Fruit fly (Drosophila melanogaster) whole organism, embryonic: ENCODE data around the gene Vlet.

Source experiments
- Adf1 ChIP-seq: fragments of 200-800 bp; sonication (Bioruptor generic); IDR thresholded peaks from 2 replicates; pipeline ENCODE4 v1.3.6; 2022; ENCODE audit warnings: missing biosample characterization, missing genetic modification characterization
- Aef1 ChIP-seq: fragments of 200-800 bp; sonication (Bioruptor generic); IDR thresholded peaks from 3 replicates; pipeline ENCODE4 v1.3.6; 2022; ENCODE audit warnings: missing biosample characterization, missing genetic modification characterization
- Asciz ChIP-seq: fragments of 200-800 bp; sonication (Bioruptor generic); optimal IDR thresholded peaks from 2 replicates; lab custom pipeline; 2017; ENCODE audit warnings: missing biosample characterization, mild to moderate bottlenecking, missing genetic modification characterization, missing genetic modification reagents
- B-H2 ChIP-seq: fragments of 200-800 bp; sonication (Bioruptor generic); optimal IDR thresholded peaks from 2 replicates; lab custom pipeline; 2018; ENCODE audit warnings: missing biosample characterization, mild to moderate bottlenecking, missing genetic modification characterization
- Bdp1 ChIP-seq: fragments of 200-800 bp; sonication (Bioruptor generic); optimal IDR thresholded peaks from 3 replicates; lab custom pipeline; 2016; ENCODE audit warnings: missing biosample characterization, missing genetic modification characterization
- CG12155 ChIP-seq: fragments of 200-800 bp; sonication (Bioruptor generic); optimal IDR thresholded peaks from 3 replicates; lab custom pipeline; 2016; ENCODE audit warnings: missing biosample characterization, missing genetic modification characterization
- CG12769 ChIP-seq: fragments of 200-800 bp; sonication (Bioruptor generic); optimal IDR thresholded peaks from 2 replicates; lab custom pipeline; 2019; ENCODE audit warnings: missing biosample characterization, mild to moderate bottlenecking, missing genetic modification characterization, moderate library complexity
- CG15073 ChIP-seq: fragments of 200-800 bp; sonication (Bioruptor generic); optimal IDR thresholded peaks from 2 replicates; lab custom pipeline; 2016; ENCODE audit warnings: missing biosample characterization, missing genetic modification characterization
- CG16863 ChIP-seq: fragments of 200-800 bp; sonication (Bioruptor generic); optimal IDR thresholded peaks from 3 replicates; lab custom pipeline; 2016; ENCODE audit warnings: missing biosample characterization, missing genetic modification characterization
- CG17361 ChIP-seq: fragments of 200-800 bp; sonication (Bioruptor generic); IDR thresholded peaks from 3 replicates; pipeline ENCODE4 v1.3.6; 2022; ENCODE audit warnings: missing biosample characterization, missing genetic modification characterization
- CG18599 ChIP-seq: fragments of 200-800 bp; sonication (Bioruptor generic); optimal IDR thresholded peaks from 3 replicates; lab custom pipeline; 2017; ENCODE audit warnings: missing biosample characterization, missing genetic modification characterization, mild to moderate bottlenecking, moderate library complexity, missing genetic modification reagents
- CG2678 ChIP-seq: fragments of 200-800 bp; sonication (Bioruptor generic); optimal IDR thresholded peaks from 3 replicates; lab custom pipeline; 2019; ENCODE audit warnings: missing biosample characterization, mild to moderate bottlenecking, missing genetic modification characterization, moderate library complexity
- CG30020 ChIP-seq: fragments of 200-800 bp; optimal IDR thresholded peaks from 2 replicates; lab custom pipeline; 2019; ENCODE audit warnings: missing biosample characterization, mild to moderate bottlenecking, missing genetic modification characterization, moderate library complexity
- CG30403 ChIP-seq: fragments of 200-800 bp; sonication (Bioruptor generic); optimal IDR thresholded peaks from 3 replicates; lab custom pipeline; 2016; ENCODE audit warnings: missing biosample characterization, missing genetic modification characterization
- CG30431 ChIP-seq: fragments of 200-800 bp; sonication (Bioruptor generic); optimal IDR thresholded peaks from 2 replicates; lab custom pipeline; 2017; ENCODE audit warnings: missing biosample characterization, missing genetic modification characterization
- CG3407 ChIP-seq: fragments of 200-800 bp; sonication (Bioruptor generic); optimal IDR thresholded peaks from 2 replicates; lab custom pipeline; 2018; ENCODE audit warnings: missing biosample characterization, mild to moderate bottlenecking, missing genetic modification characterization
- CG34224 ChIP-seq: fragments of 200-800 bp; sonication (Bioruptor generic); IDR thresholded peaks from 3 replicates; pipeline ENCODE4 v1.3.6; 2022; ENCODE audit warnings: missing biosample characterization, missing genetic modification characterization; ENCODE audit not compliant: partially characterized antibody
- CG4820 ChIP-seq: fragments of 200-800 bp; sonication (Bioruptor generic); optimal IDR thresholded peaks from 3 replicates; lab custom pipeline; 2016; ENCODE audit warnings: missing biosample characterization, missing genetic modification characterization
- CG6689 ChIP-seq: fragments of 200-800 bp; sonication (Bioruptor generic); IDR thresholded peaks from 2 replicates; pipeline ENCODE4 v1.3.6; 2022; ENCODE audit warnings: missing biosample characterization, missing genetic modification characterization
- CG7745 ChIP-seq: fragments of 200-800 bp; sonication (Bioruptor generic); optimal IDR thresholded peaks from 2 replicates; lab custom pipeline; 2018; ENCODE audit warnings: missing biosample characterization, mild to moderate bottlenecking, missing genetic modification characterization, moderate library complexity
- CG7786 ChIP-seq: fragments of 200-800 bp; sonication (Bioruptor generic); optimal IDR thresholded peaks from 2 replicates; lab custom pipeline; 2016; ENCODE audit warnings: missing biosample characterization, missing genetic modification characterization
- CG9797 ChIP-seq: fragments of 200-800 bp; sonication (Bioruptor generic); optimal IDR thresholded peaks from 3 replicates; lab custom pipeline; 2018; ENCODE audit warnings: missing biosample characterization, mild to moderate bottlenecking, missing genetic modification characterization
- Camta ChIP-seq: fragments of 200-800 bp; sonication (Bioruptor generic); optimal IDR thresholded peaks from 2 replicates; lab custom pipeline; 2016; ENCODE audit warnings: missing biosample characterization, missing genetic modification characterization
- Drgx ChIP-seq: fragments of 200-800 bp; sonication (Bioruptor generic); IDR thresholded peaks from 2 replicates; pipeline ENCODE4 v1.3.6; 2022; ENCODE audit warnings: missing biosample characterization, missing genetic modification characterization
- H2.0 ChIP-seq: fragments of 200-800 bp; sonication (Bioruptor generic); IDR thresholded peaks from 2 replicates; pipeline ENCODE4 v1.3.6; 2022; ENCODE audit warnings: missing biosample characterization, missing genetic modification characterization
- HLH3B ChIP-seq: fragments of 200-800 bp; sonication (Bioruptor generic); IDR thresholded peaks from 2 replicates; pipeline ENCODE4 v1.3.6; 2022; ENCODE audit warnings: missing biosample characterization, missing genetic modification characterization
- HLHmδ ChIP-seq: fragments of 200-800 bp; sonication (Bioruptor generic); optimal IDR thresholded peaks from 2 replicates; lab custom pipeline; 2018; ENCODE audit warnings: missing biosample characterization, mild to moderate bottlenecking, missing genetic modification characterization, moderate library complexity
- Hsf ChIP-seq: fragments of 200-800 bp; sonication (Bioruptor generic); optimal IDR thresholded peaks from 3 replicates; lab custom pipeline; 2016; ENCODE audit warnings: missing biosample characterization, missing genetic modification characterization
- Ptx1 ChIP-seq: fragments of 200-800 bp; sonication (Bioruptor generic); IDR thresholded peaks from 2 replicates; pipeline ENCODE4 v1.3.6; 2022; ENCODE audit warnings: missing biosample characterization, missing genetic modification characterization
- Rx ChIP-seq: fragments of 200-800 bp; sonication (Bioruptor generic); IDR thresholded peaks from 2 replicates; pipeline ENCODE4 v1.3.6; 2022; ENCODE audit warnings: missing biosample characterization, missing genetic modification characterization
- Sox102F ChIP-seq: fragments of 200-800 bp; sonication (Bioruptor generic); optimal IDR thresholded peaks from 2 replicates; lab custom pipeline; 2018; ENCODE audit warnings: missing biosample characterization, mild to moderate bottlenecking, missing genetic modification characterization, moderate library complexity
- Trl ChIP-seq, 3 experiments: fragments of >200 bp in 2 of 3; fragments of 200-800 bp in 1 of 3; sonication (Bioruptor generic) in 1 of 3; optimal IDR thresholded peaks; 2 replicates in 1 of 3; 3 replicates in 2 of 3; lab custom pipeline; 2016 to 2017; ENCODE audit warnings: missing biosample characterization in 1 of 3, missing genetic modification characterization in 1 of 3
- bab2 ChIP-seq: fragments of 200-800 bp; sonication (Bioruptor generic); optimal IDR thresholded peaks from 2 replicates; lab custom pipeline; 2016; ENCODE audit warnings: missing biosample characterization, missing genetic modification characterization
- br ChIP-seq: fragments of >200 bp; optimal IDR thresholded peaks from 2 replicates; lab custom pipeline; 2017
- cwo ChIP-seq: fragments of 200-800 bp; sonication (Bioruptor generic); optimal IDR thresholded peaks from 3 replicates; lab custom pipeline; 2017; ENCODE audit warnings: missing biosample characterization, missing genetic modification characterization, mild to moderate bottlenecking, moderate library complexity, missing genetic modification reagents
- dmrt99B ChIP-seq: fragments of 200-800 bp; sonication (Bioruptor generic); optimal IDR thresholded peaks from 2 replicates; lab custom pipeline; 2018; ENCODE audit warnings: missing biosample characterization, mild to moderate bottlenecking, missing genetic modification characterization, moderate library complexity
- eve ChIP-seq, 2 experiments: fragments of >200 bp; optimal IDR thresholded peaks; 2 replicates each; lab custom pipeline; 2017; ENCODE audit warnings: missing biosample characterization in 2 of 2, missing genetic modification characterization in 2 of 2
- ewg ChIP-seq: fragments of 200-800 bp; sonication (Bioruptor generic); optimal IDR thresholded peaks from 3 replicates; lab custom pipeline; 2017; ENCODE audit warnings: mild to moderate bottlenecking, missing biosample characterization, missing genetic modification reagents, missing genetic modification characterization
- fd96Cb ChIP-seq: fragments of 200-800 bp; sonication (Bioruptor generic); optimal IDR thresholded peaks from 2 replicates; lab custom pipeline; 2018; ENCODE audit warnings: missing biosample characterization, mild to moderate bottlenecking, missing genetic modification characterization, moderate library complexity
- gfzf ChIP-seq: fragments of 200-800 bp; sonication (Bioruptor generic); optimal IDR thresholded peaks from 2 replicates; lab custom pipeline; 2016; ENCODE audit warnings: missing biosample characterization, mild to moderate bottlenecking, missing genetic modification characterization, moderate library complexity
- her ChIP-seq: fragments of 200-800 bp; sonication (Bioruptor generic); optimal IDR thresholded peaks from 2 replicates; lab custom pipeline; 2016; ENCODE audit warnings: missing biosample characterization, missing genetic modification characterization
- ind ChIP-seq: fragments of 200-800 bp; sonication (Bioruptor generic); optimal IDR thresholded peaks from 3 replicates; lab custom pipeline; 2016; ENCODE audit warnings: missing biosample characterization, missing genetic modification characterization
- kah ChIP-seq: fragments of 200-800 bp; sonication (Bioruptor generic); optimal IDR thresholded peaks from 2 replicates; lab custom pipeline; 2018; ENCODE audit warnings: missing biosample characterization, mild to moderate bottlenecking, missing genetic modification characterization
- lab ChIP-seq: fragments of 200-800 bp; sonication (Bioruptor generic); optimal IDR thresholded peaks from 3 replicates; lab custom pipeline; 2017; ENCODE audit warnings: missing biosample characterization, missing genetic modification characterization, mild to moderate bottlenecking, moderate library complexity, missing genetic modification reagents
- mam ChIP-seq: fragments of 200-800 bp; sonication (Bioruptor generic); optimal IDR thresholded peaks from 3 replicates; lab custom pipeline; 2016; ENCODE audit warnings: missing biosample characterization, missing genetic modification characterization
- nau ChIP-seq: fragments of 200-800 bp; sonication (Bioruptor generic); optimal IDR thresholded peaks from 3 replicates; lab custom pipeline; 2017; ENCODE audit warnings: missing biosample characterization, mild to moderate bottlenecking, missing genetic modification characterization, missing genetic modification reagents
- pum ChIP-seq: fragments of 200-800 bp; sonication (Bioruptor generic); optimal IDR thresholded peaks from 2 replicates; lab custom pipeline; 2016; ENCODE audit warnings: missing biosample characterization, missing genetic modification characterization
- ranshi ChIP-seq: fragments of 200-800 bp; sonication (Bioruptor generic); IDR thresholded peaks from 2 replicates; pipeline ENCODE4 v1.3.6; 2022; ENCODE audit warnings: missing biosample characterization, missing genetic modification characterization
- repo ChIP-seq: fragments of 200-800 bp; sonication (Bioruptor generic); optimal IDR thresholded peaks from 2 replicates; lab custom pipeline; 2016; ENCODE audit warnings: missing biosample characterization, missing genetic modification characterization
- vvl ChIP-seq: fragments of 200-800 bp; sonication (Bioruptor generic); IDR thresholded peaks from 2 replicates; pipeline ENCODE4 v1.3.6; 2022; ENCODE audit warnings: missing biosample characterization, missing genetic modification characterization

Vlet gene

DNA sequence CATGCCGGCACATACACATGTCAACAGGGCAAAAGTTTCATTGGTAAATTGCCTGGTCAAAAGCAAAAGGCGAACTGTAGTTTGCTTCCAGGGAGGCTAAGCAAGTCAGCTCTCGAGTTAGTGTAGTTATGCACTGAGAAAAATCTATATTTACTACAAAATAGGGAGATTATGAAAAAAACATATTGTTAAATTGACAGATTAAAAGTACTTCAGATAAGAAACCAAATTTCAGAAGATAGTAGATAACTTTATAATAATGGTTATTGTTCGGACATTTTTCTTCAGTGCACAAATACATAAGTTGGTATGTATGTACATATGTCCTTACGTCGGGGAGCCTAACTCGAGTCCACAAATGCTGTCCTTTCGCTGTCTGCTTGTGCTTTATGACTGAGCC, 21.2 kb downstream of the Vlet start (continued):
- TF ChIP-seq eve (GFP tag; optimal IDR thresholded peaks at IDR 0.05; lab: Kevin White, UChicago) = peak in 1 of 2 experiments; percentile 79
- no peak for TF ChIP-seq CG30020
- TF ChIP-seq HLHmδ = no peak
- TF ChIP-seq Camta (GFP tag; lab: Kevin White, UChicago) = peak; percentile 23
- peak; percentile 46 for TF ChIP-seq ind (GFP tag; lab: Kevin White, UChicago)
- peak; percentile 30 for TF ChIP-seq pum (GFP tag; lab: Kevin White, UChicago)
- no peak for TF ChIP-seq repo
- no peak for TF ChIP-seq Adf1 (GFP tag; lab: Robert Waterston, UW)

dm6 chrX:11652991-11653390, 25.4 kb downstream of the Vlet start:
- no peak for TF ChIP-seq CG7745 (tag; lab: Kevin White, UChicago)
- peak; percentile 21 for TF ChIP-seq CG12769 (tag; lab: Kevin White, UChicago)
- no peak for TF ChIP-seq gfzf (GFP tag; lab: Kevin White, UChicago)
- TF ChIP-seq Trl (optimal IDR thresholded peaks at IDR 0.05; lab: Kevin White, UChicago) = no peak
- TF ChIP-seq Trl (GFP tag; optimal IDR thresholded peaks at IDR 0.05; lab: Kevin White, UChicago) = peak; percentile 19
- TF ChIP-seq CG30403 (GFP tag; lab: Kevin White, UChicago) = peak; percentile 28
- 0 out of 3 replicates have a peak, but pooled peaks have one; percentile 25 for TF ChIP-seq Aef1 (GFP tag; lab: Robert Waterston, UW)
- no peak for TF ChIP-seq CG12155 (GFP tag; lab: Kevin White, UChicago)
- TF ChIP-seq HLH3B (GFP tag; lab: Robert Waterston, UW) = peak; percentile 47
- TF ChIP-seq bab2 (GFP tag; lab: Kevin White, UChicago) = peak; percentile 10
- no peak for TF ChIP-seq B-H2
- TF ChIP-seq CG9797 (GFP tag; lab: Kevin White, UChicago) = no peak
- TF ChIP-seq Sox102F (GFP tag; lab: Kevin White, UChicago) = peak; percentile 54
- TF ChIP-seq CG34224 (GFP tag; lab: Robert Waterston, UW) = no peak
- TF ChIP-seq Ptx1 (GFP tag; lab: Robert Waterston, UW) = peak; percentile 32; the same call in 1 of the 2 replicates
- no peak for TF ChIP-seq Bdp1
- peak; percentile 6 for TF ChIP-seq CG3407
- peak; percentile 33 for TF ChIP-seq CG2678 (tag; lab: Kevin White, UChicago)
- TF ChIP-seq ranshi = peak; percentile 20; the same call in 1 of the 2 replicates
- peak; percentile 33 for TF ChIP-seq CG4820 (GFP tag; lab: Kevin White, UChicago)
- TF ChIP-seq Asciz = peak; percentile 7
- TF ChIP-seq cwo (GFP tag; lab: Kevin White, UChicago) = peak; percentile 1
- TF ChIP-seq ewg (GFP tag; lab: Kevin White, UChicago) = no peak
- TF ChIP-seq CG7786 (GFP tag; lab: Kevin White, UChicago) = no peak
- 0 out of 3 replicates have a peak, but pooled peaks have one; percentile 16 for TF ChIP-seq CG17361 (GFP tag; lab: Robert Waterston, UW)
- 0 out of 2 replicates have a peak, but pooled peaks have one; percentile 31 for TF ChIP-seq vvl (GFP tag; lab: Robert Waterston, UW)
- peak; percentile 13 for TF ChIP-seq CG18599
- no peak for TF ChIP-seq CG15073 (GFP tag; lab: Kevin White, UChicago)
- TF ChIP-seq Rx (GFP tag; lab: Robert Waterston, UW) = no peak
- no peak for TF ChIP-seq br (lab: Kevin White, UChicago)
- peak; percentile 46 for TF ChIP-seq CG6689 (GFP tag; lab: Robert Waterston, UW)
- TF ChIP-seq lab (GFP tag; lab: Kevin White, UChicago) = peak; percentile 59
- TF ChIP-seq CG16863 (GFP tag; lab: Kevin White, UChicago) = peak; percentile 26
- no peak for TF ChIP-seq her (GFP tag; lab: Kevin White, UChicago)
- peak; percentile 48 for TF ChIP-seq fd96Cb (tag; lab: Kevin White, UChicago)
- peak; percentile 78 for TF ChIP-seq Drgx (GFP tag; lab: Robert Waterston, UW)
- 0 out of 2 replicates have a peak, but pooled peaks have one; percentile 13 for TF ChIP-seq H2.0 (GFP tag; lab: Robert Waterston, UW)
- TF ChIP-seq mam = peak; percentile 8
- peak; percentile 49 for TF ChIP-seq dmrt99B (tag; lab: Kevin White, UChicago)
- TF ChIP-seq CG30431 (GFP tag; lab: Kevin White, UChicago) = peak; percentile 5
- TF ChIP-seq kah = no peak
- TF ChIP-seq Hsf (GFP tag; lab: Kevin White, UChicago) = peak; percentile 5
- no peak for TF ChIP-seq nau (GFP tag; lab: Kevin White, UChicago)
